Worm (Caenorhabditis elegans) whole organism, midembryonic: Measurements from ENCODE around the gene dct-6.

Source experiments
- T22C8.4 ChIP-seq: fragments of 200-800 bp; sonication (Bioruptor generic); IDR thresholded peaks from 2 replicates; pipeline ENCODE4 v1.3.6; 2022; ENCODE audit warnings: missing genetic modification characterization, missing compliant biosample characterization
- cog-1 ChIP-seq: sonication (generic microtip); optimal IDR thresholded peaks from 2 replicates; lab custom pipeline; 2016; ENCODE audit warnings: missing genetic modification characterization, missing compliant biosample characterization
- flt-1 ChIP-seq: fragments of 200-800 bp; sonication (Bioruptor generic); IDR thresholded peaks from 2 replicates; pipeline ENCODE4 v1.3.6; 2022; ENCODE audit warnings: missing genetic modification characterization, missing compliant biosample characterization
- med-1 ChIP-seq: sonication (generic microtip); optimal IDR thresholded peaks from 2 replicates; lab custom pipeline; 2017; ENCODE audit warnings: missing genetic modification characterization, mild to moderate bottlenecking, missing compliant biosample characterization, antibody characterized with exemption, missing genetic modification reagents; ENCODE audit not compliant: insufficient read depth
- tab-1 ChIP-seq: fragments of 200-800 bp; sonication (Bioruptor generic); IDR thresholded peaks from 2 replicates; pipeline ENCODE4 v1.3.6; 2022; ENCODE audit warnings: missing genetic modification characterization, missing compliant biosample characterization
- ztf-23 ChIP-seq: fragments of 200-800 bp; sonication (Bioruptor generic); IDR thresholded peaks from 2 replicates; pipeline ENCODE4 v1.3.6; 2022; ENCODE audit warnings: missing genetic modification reagents, missing genetic modification characterization, missing compliant biosample characterization
- ztf-29 ChIP-seq: fragments of 200-800 bp; sonication (Bioruptor generic); IDR thresholded peaks from 2 replicates; pipeline ENCODE4 v1.3.6; 2022; ENCODE audit warnings: missing genetic modification reagents, missing genetic modification characterization, missing compliant biosample characterization

ce11 chrIII:5961560-5961959, 4.7 kb upstream of the dct-6 start:
- TF ChIP-seq flt-1 (GFP tag; lab: Robert Waterston, UW) (no peak), med-1 (no peak), ztf-23 (no peak), T22C8.4 (no peak), ztf-29 (GFP tag; lab: Robert Waterston, UW) (no peak), tab-1 (no peak), cog-1 (tag; lab: Kevin White, UChicago) (no peak)
